Fruit fly (Drosophila melanogaster): ENCODE measurements around the gene kis.

DNA sequence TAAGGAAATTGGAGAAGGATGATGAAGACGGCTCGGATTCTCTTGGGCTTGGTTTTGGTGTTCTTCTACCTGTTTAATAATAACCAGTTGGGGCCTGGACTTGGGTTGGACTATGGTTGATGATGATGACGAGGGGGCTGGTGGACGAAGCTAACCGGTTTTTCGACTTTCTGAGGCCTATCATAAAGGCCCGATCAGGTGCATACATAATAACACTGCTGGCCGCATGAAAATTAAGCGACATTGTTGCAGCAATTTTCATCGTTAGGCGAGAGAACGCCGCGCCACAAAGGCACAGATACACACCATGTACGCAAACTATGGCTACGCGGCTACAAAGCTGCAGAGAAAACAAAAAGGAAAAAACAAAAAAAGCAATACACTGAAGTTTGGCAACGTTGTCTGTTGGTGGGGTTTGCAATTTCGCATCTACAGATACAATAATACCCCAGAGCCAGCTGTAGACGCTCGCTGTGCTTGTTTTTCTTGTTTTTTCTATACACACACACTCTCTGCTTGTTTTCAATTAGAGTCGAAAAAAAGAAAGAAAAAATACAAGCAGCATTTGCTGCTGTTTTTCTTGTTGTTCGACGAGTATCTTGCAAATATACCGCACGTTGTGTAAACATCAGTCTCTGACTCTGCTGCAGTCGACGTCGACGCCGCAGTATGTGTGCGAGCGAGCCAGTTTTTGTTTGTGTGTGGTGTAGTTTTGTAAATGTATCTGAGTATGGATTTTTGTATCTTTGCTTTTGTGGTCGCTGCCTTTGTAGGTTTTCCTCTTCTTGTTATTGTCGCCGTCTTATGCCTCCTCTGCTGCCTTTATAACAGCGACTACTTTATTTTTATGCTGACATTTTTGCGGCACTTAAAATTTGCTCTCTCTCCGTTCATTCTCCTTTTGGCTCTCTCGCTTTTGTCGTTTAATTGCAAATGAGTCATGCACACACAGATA, 84.2 kb downstream of the kis start:
- TF ChIP-seq CG12768 (GFP tag; optimal IDR thresholded peaks at IDR 0.05) = peak; percentile 100
- TF ChIP-seq kay (GFP tag; ENCODE audit: borderline replicate concordance) = peak; percentile 100
- TF ChIP-seq cnc (optimal IDR thresholded peaks at IDR 0.05) = no peak
- TF ChIP-seq CG5204 (GFP tag; optimal IDR thresholded peaks at IDR 0.05) = peak; percentile 95
- TF ChIP-seq ovo (GFP tag; optimal IDR thresholded peaks at IDR 0.05) = peak; percentile 99
- peak; percentile 96 for TF ChIP-seq CG7101 (tag; optimal IDR thresholded peaks at IDR 0.05)

Measured in whole organism, adult.